Worm (Caenorhabditis elegans) whole organism, late embryonic: ENCODE results near the gene F35E12.9.

ENCODE experiments used
- ceh-31 ChIP-seq: sonication (generic microtip); optimal IDR thresholded peaks from 2 replicates; lab custom pipeline; 2016; ENCODE audit warnings: missing genetic modification characterization, missing compliant biosample characterization
- nhr-232 ChIP-seq: sonication (generic microtip); optimal IDR thresholded peaks from 2 replicates; lab custom pipeline; 2016; ENCODE audit warnings: missing genetic modification characterization, missing compliant biosample characterization
- npax-4 ChIP-seq: sonication (generic microtip); optimal IDR thresholded peaks from 2 replicates; lab custom pipeline; 2016; ENCODE audit warnings: missing genetic modification characterization, missing compliant biosample characterization
- pat-9 ChIP-seq: fragments of 200-800 bp; sonication (Bioruptor generic); optimal IDR thresholded peaks from 2 replicates; lab custom pipeline; 2018; ENCODE audit warnings: mild to moderate bottlenecking, missing genetic modification characterization, moderate library complexity, missing compliant biosample characterization
- pqm-1 ChIP-seq: sonication (generic microtip); optimal IDR thresholded peaks from 2 replicates; lab custom pipeline; 2016; ENCODE audit warnings: missing genetic modification characterization, missing compliant biosample characterization
- unc-42 ChIP-seq: sonication (generic microtip); optimal IDR thresholded peaks from 2 replicates; lab custom pipeline; 2016; ENCODE audit warnings: missing genotype, missing genetic modification characterization, missing compliant biosample characterization

F35E12.9 gene

ce11 chrV:13694103-13694502, 50.8 kb downstream of the F35E12.9 start:
- TF ChIP-seq unc-42 (no peak), pat-9 (tag; lab: Kevin White, UChicago) (no peak), nhr-232 (no peak), npax-4 (tag; lab: Kevin White, UChicago) (no peak), ceh-31 (tag; lab: Kevin White, UChicago) (no peak), pqm-1 (no peak)
